Worm (Caenorhabditis elegans): ENCODE data around the gene str-181.

Gene str-181

ce11 chrV:12727104-12727637 is 8.6 kb upstream of the str-181 start, which contains the start of gene R11D1.13:
TSS of gene R11D1.13 (plus strand) at chrV:12727154.
- no peak for TF ChIP-seq flh-1 (GFP tag; optimal IDR thresholded peaks at IDR 0.05)
- no peak for TF ChIP-seq ztf-11 (tag; optimal IDR thresholded peaks at IDR 0.05)
- TF ChIP-seq ham-2 (GFP tag; optimal IDR thresholded peaks at IDR 0.05): no peak
- no peak for TF ChIP-seq tbx-8 (GFP tag; optimal IDR thresholded peaks at IDR 0.05)
- no peak for TF ChIP-seq zip-8 (tag; optimal IDR thresholded peaks at IDR 0.05)
- no peak for TF ChIP-seq pha-4 (tag; optimal IDR thresholded peaks at IDR 0.05)
- no peak for TF ChIP-seq lin-13 (tag; optimal IDR thresholded peaks at IDR 0.05)
- no peak for TF ChIP-seq ceh-43 (GFP tag; optimal IDR thresholded peaks at IDR 0.05)
- no peak for TF ChIP-seq lin-32 (GFP tag; optimal IDR thresholded peaks at IDR 0.05)
- TF ChIP-seq elt-1 (tag; optimal IDR thresholded peaks at IDR 0.05; ENCODE audit: borderline replicate concordance, insufficient read depth): no peak
- no peak for TF ChIP-seq nhr-237 (tag; optimal IDR thresholded peaks at IDR 0.05)
- TF ChIP-seq lsy-2 (tag; optimal IDR thresholded peaks at IDR 0.05): no peak
- TF ChIP-seq nhr-12 (tag; optimal IDR thresholded peaks at IDR 0.05): no peak
- no peak for TF ChIP-seq hlh-1 (tag; optimal IDR thresholded peaks at IDR 0.05)
- no peak for TF ChIP-seq bed-3 (GFP tag; optimal IDR thresholded peaks at IDR 0.05)
- no peak for TF ChIP-seq ceh-83 (GFP tag; optimal IDR thresholded peaks at IDR 0.05)
- TF ChIP-seq M03D4.4 (tag; optimal IDR thresholded peaks at IDR 0.05): no peak
- no peak for TF ChIP-seq unc-62 (GFP tag; optimal IDR thresholded peaks at IDR 0.05)
- TF ChIP-seq nhr-76 (tag; optimal IDR thresholded peaks at IDR 0.05): no peak
- no peak for TF ChIP-seq sem-2 (GFP tag; optimal IDR thresholded peaks at IDR 0.05)

- no peak for TF ChIP-seq unc-39 (tag; optimal IDR thresholded peaks at IDR 0.05)
- no peak for TF ChIP-seq blmp-1 (tag; optimal IDR thresholded peaks at IDR 0.05)
- TF ChIP-seq tbx-8 (GFP tag; optimal IDR thresholded peaks at IDR 0.05): no peak
- TF ChIP-seq zip-8 (tag; optimal IDR thresholded peaks at IDR 0.05): no peak
- TF ChIP-seq nhr-237 (tag; optimal IDR thresholded peaks at IDR 0.05): no peak
- no peak for TF ChIP-seq cnd-1 (tag; optimal IDR thresholded peaks at IDR 0.05)
- no peak for TF ChIP-seq ztf-11 (tag; optimal IDR thresholded peaks at IDR 0.05)
- TF ChIP-seq elt-3 (tag; optimal IDR thresholded peaks at IDR 0.05): no peak
- TF ChIP-seq nhr-12 (tag; optimal IDR thresholded peaks at IDR 0.05): no peak
- no peak for TF ChIP-seq drap-1 (GFP tag; optimal IDR thresholded peaks at IDR 0.05)
- TF ChIP-seq M03D4.4 (tag; optimal IDR thresholded peaks at IDR 0.05): no peak
Observed at ce11 chrV:12725893-12726292, 7.4 kb upstream of the str-181 start, which contains the start of gene R11D1.12. TSS of gene R11D1.12 (minus strand) at chrV:12725993.

- TF ChIP-seq mab-5 (tag; optimal IDR thresholded peaks at IDR 0.05) (no peak), hlh-1 (tag; optimal IDR thresholded peaks at IDR 0.05) (no peak), lin-13 (tag; optimal IDR thresholded peaks at IDR 0.05) (no peak), bed-3 (GFP tag; optimal IDR thresholded peaks at IDR 0.05) (no peak), elt-3 (tag; optimal IDR thresholded peaks at IDR 0.05) (no peak), unc-39 (tag; optimal IDR thresholded peaks at IDR 0.05) (no peak), M03D4.4 (tag; optimal IDR thresholded peaks at IDR 0.05) (no peak), flh-1 (GFP tag; optimal IDR thresholded peaks at IDR 0.05) (no peak), nhr-76 (tag; optimal IDR thresholded peaks at IDR 0.05) (no peak), elt-1 (tag; optimal IDR thresholded peaks at IDR 0.05; ENCODE audit: borderline replicate concordance, insufficient read depth) (no peak)
Observed at ce11 chrV:12719713-12720112, 1.2 kb upstream of the str-181 start, which contains the start of gene R11D1.7. TSS of gene R11D1.7 (plus strand) at chrV:12720013.

ce11 chrV:12716447-12716846 is 2.1 kb downstream of the str-181 start, which contains the start of gene str-178:
TSS of gene str-178 (minus strand) at chrV:12716547.
- no peak for TF ChIP-seq unc-39 (tag; optimal IDR thresholded peaks at IDR 0.05)
- TF ChIP-seq elt-3 (tag; optimal IDR thresholded peaks at IDR 0.05): no peak
- no peak for TF ChIP-seq sem-2 (GFP tag; optimal IDR thresholded peaks at IDR 0.05)
- no peak for TF ChIP-seq ceh-83 (GFP tag; optimal IDR thresholded peaks at IDR 0.05)
- TF ChIP-seq hlh-1 (tag; optimal IDR thresholded peaks at IDR 0.05): no peak
- TF ChIP-seq cnd-1 (tag; optimal IDR thresholded peaks at IDR 0.05): no peak
- no peak for TF ChIP-seq zip-8 (tag; optimal IDR thresholded peaks at IDR 0.05)
- no peak for TF ChIP-seq mep-1 (tag; optimal IDR thresholded peaks at IDR 0.05)
- TF ChIP-seq drap-1 (GFP tag; optimal IDR thresholded peaks at IDR 0.05): no peak
- TF ChIP-seq ztf-11 (tag; optimal IDR thresholded peaks at IDR 0.05): no peak
- no peak for TF ChIP-seq M03D4.4 (tag; optimal IDR thresholded peaks at IDR 0.05)
- no peak for TF ChIP-seq lsy-2 (tag; optimal IDR thresholded peaks at IDR 0.05)
- no peak for TF ChIP-seq nhr-237 (tag; optimal IDR thresholded peaks at IDR 0.05)
- TF ChIP-seq mls-2 (tag; optimal IDR thresholded peaks at IDR 0.05): no peak
- TF ChIP-seq sptf-1 (tag; optimal IDR thresholded peaks at IDR 0.05): no peak
- TF ChIP-seq flh-1 (GFP tag; optimal IDR thresholded peaks at IDR 0.05): no peak
- no peak for TF ChIP-seq bed-3 (GFP tag; optimal IDR thresholded peaks at IDR 0.05)

- TF ChIP-seq sem-2 (GFP tag; optimal IDR thresholded peaks at IDR 0.05): no peak
- no peak for TF ChIP-seq unc-39 (tag; optimal IDR thresholded peaks at IDR 0.05)
- TF ChIP-seq hlh-1 (tag; optimal IDR thresholded peaks at IDR 0.05): no peak
- no peak for TF ChIP-seq unc-120 (tag; optimal IDR thresholded peaks at IDR 0.05; ENCODE audit: poor library complexity, severe bottlenecking)
- TF ChIP-seq zip-8 (tag; optimal IDR thresholded peaks at IDR 0.05): no peak
- no peak for TF ChIP-seq unc-62 (GFP tag; optimal IDR thresholded peaks at IDR 0.05)
- TF ChIP-seq sptf-1 (tag; optimal IDR thresholded peaks at IDR 0.05): no peak
- TF ChIP-seq ceh-43 (GFP tag; optimal IDR thresholded peaks at IDR 0.05): no peak
- no peak for TF ChIP-seq ces-1 (GFP tag; optimal IDR thresholded peaks at IDR 0.05)
- TF ChIP-seq cnd-1 (tag; optimal IDR thresholded peaks at IDR 0.05): no peak
Observed at ce11 chrV:12714120-12714519, 4.4 kb downstream of the str-181 start, which contains the start of gene R11D1.4. TSS of gene R11D1.4 (minus strand) at chrV:12714220.
